Fruit fly (Drosophila melanogaster): ENCODE results near the gene CG10516.
A peak's percentile ranks its signal among the peaks of the same experiment; 100 is the strongest.

CG10516 gene

DNA sequence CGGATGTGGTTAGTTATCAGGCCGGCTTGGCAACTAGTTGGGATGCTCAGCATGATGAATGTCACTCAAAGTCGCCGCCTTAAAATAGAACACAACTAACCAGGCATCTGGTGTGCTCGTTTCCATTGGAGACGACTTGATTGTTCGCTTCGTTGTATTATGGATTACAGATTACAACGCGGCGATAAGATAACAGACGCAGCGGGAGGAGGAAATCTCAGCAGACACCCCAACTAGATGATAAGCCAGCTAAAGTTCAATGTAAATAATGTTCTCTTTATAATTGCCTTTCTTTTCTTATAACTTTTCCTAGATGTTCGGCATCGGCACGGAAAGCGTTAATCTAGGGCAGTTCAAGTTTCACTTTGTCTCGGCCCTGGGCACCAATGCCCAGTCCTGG lies 682 bp downstream of the CG10516 start:
- TF ChIP-seq aop (GFP tag; IDR thresholded peaks at IDR 0.05) (no peak), GATAe (GFP tag; conservative IDR thresholded peaks at IDR 0.05) (no peak), CG17568 (GFP tag; optimal IDR thresholded peaks at IDR 0.05) (no peak), CG34376 (GFP tag; optimal IDR thresholded peaks at IDR 0.05) (peak; percentile 51), HLHmδ (GFP tag; optimal IDR thresholded peaks at IDR 0.05) (no peak), gcm2 (GFP tag; optimal IDR thresholded peaks at IDR 0.05) (no peak), lab (GFP tag; optimal IDR thresholded peaks at IDR 0.05) (no peak), gsb-n (tag; optimal IDR thresholded peaks at IDR 0.05) (no peak), knrl (GFP tag; IDR thresholded peaks at IDR 0.05; ENCODE audit: partially characterized antibody) (no peak), CG8359 (GFP tag; optimal IDR thresholded peaks at IDR 0.05; ENCODE audit: borderline replicate concordance) (no peak), fru (optimal IDR thresholded peaks at IDR 0.05) (no peak), CG42726 (GFP tag; IDR thresholded peaks at IDR 0.05; ENCODE audit: partially characterized antibody) (no peak), mirr (GFP tag; optimal IDR thresholded peaks at IDR 0.05) (peak; percentile 1), run (tag; optimal IDR thresholded peaks at IDR 0.05) (no peak), Dek (tag; optimal IDR thresholded peaks at IDR 0.05) (no peak), CG1602 (GFP tag; optimal IDR thresholded peaks at IDR 0.05) (no peak), D19A (tag; optimal IDR thresholded peaks at IDR 0.05) (no peak), CG15011 (GFP tag; optimal IDR thresholded peaks at IDR 0.05) (no peak), tin (GFP tag; optimal IDR thresholded peaks at IDR 0.05) (no peak), sens (GFP tag) (no peak), bbx (GFP tag; IDR thresholded peaks at IDR 0.05; ENCODE audit: partially characterized antibody) (no peak), CG12236 (GFP tag; optimal IDR thresholded peaks at IDR 0.05) (no peak), CG6683 (GFP tag; optimal IDR thresholded peaks at IDR 0.05) (no peak), Taf1 (GFP tag; IDR thresholded peaks at IDR 0.05) (no peak), sug (tag; optimal IDR thresholded peaks at IDR 0.05) (peak; percentile 59), pros (GFP tag; optimal IDR thresholded peaks at IDR 0.05) (peak; percentile 23), CG10979 (tag; optimal IDR thresholded peaks at IDR 0.05) (no peak), HLH4C (GFP tag; IDR thresholded peaks at IDR 0.05; ENCODE audit: partially characterized antibody) (no peak), esg (GFP tag; conservative IDR thresholded peaks at IDR 0.05) (no peak)

DNA sequence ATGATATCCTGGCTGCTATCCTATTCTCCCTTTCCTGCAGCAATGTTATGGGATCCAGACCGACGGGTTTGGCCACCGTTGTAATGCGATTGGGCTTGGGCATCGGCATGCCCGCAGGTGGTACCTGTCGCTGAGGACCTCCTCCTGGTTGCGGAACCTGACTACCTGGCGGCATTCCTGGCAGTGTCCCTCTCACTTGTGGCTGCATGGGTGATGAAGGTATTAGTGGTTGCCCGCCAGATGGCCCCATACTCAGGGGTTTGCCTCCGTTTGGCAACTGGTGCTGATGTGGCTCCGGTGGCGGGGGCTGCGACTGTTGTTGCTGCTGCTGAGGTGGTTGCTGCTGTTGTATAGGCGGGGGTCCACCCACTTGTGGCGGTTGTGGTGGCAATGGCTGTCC lies 6.2 kb downstream of the CG10516 start:
- TF ChIP-seq CG16779 (GFP tag; IDR thresholded peaks at IDR 0.05): 0 out of 2 replicates have a peak, but pooled peaks have one; percentile 28
- TF ChIP-seq Med (GFP tag): peak; percentile 12
- TF ChIP-seq dpn (GFP tag; optimal IDR thresholded peaks at IDR 0.05): no peak
- peak; percentile 90 for TF ChIP-seq Ets65A (GFP tag)

DNA sequence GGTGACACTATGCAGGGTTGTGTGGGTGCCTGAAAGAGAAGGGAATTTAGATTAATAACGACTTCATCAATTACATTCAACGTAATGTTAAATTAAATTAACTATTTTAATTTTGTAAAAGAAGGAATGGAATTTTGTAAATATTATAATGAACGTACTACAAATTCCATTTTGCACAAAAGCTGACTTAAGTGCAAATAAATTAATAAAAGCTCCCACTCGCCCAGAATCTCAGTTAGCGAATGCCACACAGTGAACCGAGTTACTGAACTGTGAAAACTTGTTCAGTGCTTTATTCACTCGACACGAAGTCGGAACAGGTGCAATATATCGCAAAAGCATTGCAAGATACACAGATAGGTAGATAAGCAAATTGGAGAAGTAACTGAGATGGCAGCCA lies 7.1 kb downstream of the CG10516 start, which contains the start of gene CG17026:
CG17026 (plus strand) TSS at position 301 of the 400 bp plus-strand sequence.
- TF ChIP-seq B-H2 (GFP tag; optimal IDR thresholded peaks at IDR 0.05) (no peak), peb (GFP tag; IDR thresholded peaks at IDR 0.05) (no peak), lilli (GFP tag; optimal IDR thresholded peaks at IDR 0.05) (no peak), CG31388 (GFP tag; optimal IDR thresholded peaks at IDR 0.05) (no peak), CG33557 (GFP tag; optimal IDR thresholded peaks at IDR 0.05) (no peak)

DNA sequence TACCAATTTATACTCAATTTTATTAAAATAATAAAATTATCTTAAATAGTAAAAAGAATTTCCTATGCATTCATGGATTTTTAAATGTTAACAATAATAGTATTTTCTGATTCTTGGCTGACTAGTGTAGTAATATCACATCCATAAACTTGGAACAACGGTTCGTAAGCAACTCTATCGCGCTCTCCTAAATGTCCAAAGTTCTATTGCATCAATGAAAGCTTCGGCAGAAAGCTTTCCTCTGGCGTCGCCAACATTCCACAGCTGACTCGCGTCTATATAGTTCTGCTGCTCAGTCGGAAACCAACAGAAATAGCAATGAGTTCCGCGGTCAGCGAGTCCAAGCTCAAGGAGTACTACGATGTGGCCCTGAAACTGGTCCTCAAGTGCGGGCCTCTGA lies 8.8 kb downstream of the CG10516 start, which contains the start of gene CG17029:
CG17029 (plus strand) TSS at position 113 of the 400 bp plus-strand sequence.
- peak; percentile 24 for TF ChIP-seq CG15514 (GFP tag; optimal IDR thresholded peaks at IDR 0.05)
- TF ChIP-seq CG6654 (GFP tag; optimal IDR thresholded peaks at IDR 0.05): no peak
- TF ChIP-seq CG2678 (tag; optimal IDR thresholded peaks at IDR 0.05): peak; percentile 54
- no peak for TF ChIP-seq mam (GFP tag; optimal IDR thresholded peaks at IDR 0.05)
- no peak for TF ChIP-seq sima (GFP tag; optimal IDR thresholded peaks at IDR 0.05)
- no peak for TF ChIP-seq CG3163 (GFP tag; optimal IDR thresholded peaks at IDR 0.05)
- no peak for TF ChIP-seq CG1832 (GFP tag; optimal IDR thresholded peaks at IDR 0.05)
- peak; percentile 14; the same call in 1 of the 2 replicates for TF ChIP-seq Scr (GFP tag; IDR thresholded peaks at IDR 0.05; ENCODE audit: partially characterized antibody)
- peak; percentile 17 for TF ChIP-seq Deaf1 (tag; optimal IDR thresholded peaks at IDR 0.05)
- TF ChIP-seq vvl (GFP tag; IDR thresholded peaks at IDR 0.05): 0 out of 2 replicates have a peak, but pooled peaks have one; percentile 14
- peak; percentile 55 for TF ChIP-seq ftz-f1 (GFP tag; optimal IDR thresholded peaks at IDR 0.05)

All from whole organism, embryonic.